Worm (Caenorhabditis elegans): ENCODE results near the gene C27D9.1.

DNA sequence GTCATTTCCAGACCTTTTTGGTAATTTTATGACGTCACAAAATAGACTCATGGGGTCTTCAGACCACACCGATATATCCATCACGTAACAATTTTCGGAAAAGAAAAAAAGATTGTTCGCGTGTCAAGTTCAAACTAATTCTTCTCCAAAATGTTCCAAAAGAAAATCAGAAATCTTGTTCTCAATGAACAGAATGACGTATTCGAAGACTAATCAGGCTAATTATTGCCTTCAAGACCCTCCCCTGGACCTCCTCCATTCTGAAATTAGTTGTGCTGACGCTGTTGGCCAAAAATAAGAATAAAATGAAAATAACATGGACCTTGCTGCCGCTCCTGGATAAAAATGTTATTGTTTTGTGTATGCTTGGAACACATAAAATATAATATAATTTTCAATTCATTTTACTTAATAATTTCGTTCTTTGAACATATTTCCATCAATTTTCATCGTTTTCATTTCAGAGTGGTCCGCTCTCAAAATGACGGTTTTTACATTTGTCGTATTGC lies 36.7 kb downstream of the C27D9.1 start, which contains the start of gene F26G1.15:
- TF ChIP-seq nfya-1 (tag; optimal IDR thresholded peaks at IDR 0.05; ENCODE audit: insufficient read depth), result no peak
- TF ChIP-seq nhr-237 (tag; optimal IDR thresholded peaks at IDR 0.05), result no peak
- no peak for TF ChIP-seq pqm-1 (tag; optimal IDR thresholded peaks at IDR 0.05)
- no peak for TF ChIP-seq ceh-16 (tag; optimal IDR thresholded peaks at IDR 0.05)
- no peak for TF ChIP-seq aly-2 (tag; optimal IDR thresholded peaks at IDR 0.05)
- no peak for TF ChIP-seq R02D3.7 (tag; optimal IDR thresholded peaks at IDR 0.05)
- TF ChIP-seq ZK546.5 (tag; optimal IDR thresholded peaks at IDR 0.05), result no peak
- TF ChIP-seq pha-4 (tag; optimal IDR thresholded peaks at IDR 0.05), result no peak
